Worm (Caenorhabditis elegans): ENCODE data around the gene nhr-91.

Gene nhr-91

ce11 chrX:15281248-15281647 lies 27.9 kb upstream of the nhr-91 start (continued):
- no peak for TF ChIP-seq pha-4 (GFP tag; IDR thresholded peaks at IDR 0.05)
- TF ChIP-seq pha-4 (tag; optimal IDR thresholded peaks at IDR 0.05): no peak
- TF ChIP-seq ctbp-1 (GFP tag; IDR thresholded peaks at IDR 0.05): no peak
- TF ChIP-seq nhr-28 (tag; optimal IDR thresholded peaks at IDR 0.05): peak; percentile 25
- TF ChIP-seq attf-4 (tag; optimal IDR thresholded peaks at IDR 0.05): no peak
- no peak for TF ChIP-seq hif-1 (tag; optimal IDR thresholded peaks at IDR 0.05)
- TF ChIP-seq duxl-1 (tag; optimal IDR thresholded peaks at IDR 0.05; ENCODE audit: poor library complexity): no peak
- no peak for TF ChIP-seq Y48G9A.11 (GFP tag; IDR thresholded peaks at IDR 0.05)
- TF ChIP-seq nhr-41 (GFP tag; IDR thresholded peaks at IDR 0.05): no peak
- no peak for TF ChIP-seq php-3 (GFP tag; IDR thresholded peaks at IDR 0.05)
- TF ChIP-seq F26F4.8 (GFP tag; conservative IDR thresholded peaks at IDR 0.05): no peak
- TF ChIP-seq T26A8.4 (GFP tag; IDR thresholded peaks at IDR 0.05): no peak
- TF ChIP-seq set-16 (GFP tag; IDR thresholded peaks at IDR 0.05): no peak
- TF ChIP-seq gei-8 (GFP tag; optimal IDR thresholded peaks at IDR 0.05): no peak
- TF ChIP-seq sdz-12 (GFP tag; optimal IDR thresholded peaks at IDR 0.05): no peak
- no peak for TF ChIP-seq nhr-42 (GFP tag; IDR thresholded peaks at IDR 0.05)
- TF ChIP-seq mxl-2 (GFP tag; conservative IDR thresholded peaks at IDR 0.05): no peak
- TF ChIP-seq madf-5 (GFP tag; IDR thresholded peaks at IDR 0.05): no peak

ce11 chrX:15283740-15284139 lies 25.4 kb upstream of the nhr-91 start, which contains the start of gene jud-4:
Gene jud-4 (plus strand): TSS chrX:15284115.
- no peak for TF ChIP-seq nhr-6 (tag; optimal IDR thresholded peaks at IDR 0.05)
- TF ChIP-seq nhr-41 (GFP tag; IDR thresholded peaks at IDR 0.05): 0 out of 2 replicates have a peak, but pooled peaks have one; percentile 27

ce11 chrX:15285554-15285953 lies 23.6 kb upstream of the nhr-91 start:
- TF ChIP-seq aha-1 (tag): peak; percentile 61
- TF ChIP-seq nhr-42 (GFP tag; IDR thresholded peaks at IDR 0.05): no peak
- TF ChIP-seq R02D3.7 (tag; optimal IDR thresholded peaks at IDR 0.05): no peak

- no peak for TF ChIP-seq skn-1 (tag; optimal IDR thresholded peaks at IDR 0.05)
- TF ChIP-seq lir-3 (tag; optimal IDR thresholded peaks at IDR 0.05): peak; percentile 65
- TF ChIP-seq fkh-10 (GFP tag; optimal IDR thresholded peaks at IDR 0.05): no peak
- TF ChIP-seq nhr-10 (tag; optimal IDR thresholded peaks at IDR 0.05): no peak
- no peak for TF ChIP-seq nhr-42 (GFP tag; IDR thresholded peaks at IDR 0.05)
- peak; percentile 48 for TF ChIP-seq spr-3 (GFP tag; optimal IDR thresholded peaks at IDR 0.05)
- TF ChIP-seq nhr-76 (tag; optimal IDR thresholded peaks at IDR 0.05): no peak
- TF ChIP-seq Y105C5A.15 (GFP tag; IDR thresholded peaks at IDR 0.05): 0 out of 2 replicates have a peak, but pooled peaks have one; percentile 27
- TF ChIP-seq spr-1 (tag; optimal IDR thresholded peaks at IDR 0.05): peak; percentile 65
- no peak for TF ChIP-seq dpl-1 (GFP tag; optimal IDR thresholded peaks at IDR 0.05)
- TF ChIP-seq F37D6.2 (tag; optimal IDR thresholded peaks at IDR 0.05): no peak
- TF ChIP-seq ztf-7 (tag; optimal IDR thresholded peaks at IDR 0.05): peak; percentile 37
- peak; percentile 80 for TF ChIP-seq snpc-1.2 (GFP tag; IDR thresholded peaks at IDR 0.05)
- TF ChIP-seq pha-4 (GFP tag; IDR thresholded peaks at IDR 0.05): peak; percentile 81
- TF ChIP-seq pha-4 (tag; optimal IDR thresholded peaks at IDR 0.05): no peak
- TF ChIP-seq T26A8.4 (GFP tag; IDR thresholded peaks at IDR 0.05): no peak
- TF ChIP-seq duxl-1 (tag; optimal IDR thresholded peaks at IDR 0.05; ENCODE audit: poor library complexity): peak; percentile 72
- peak; percentile 74 for TF ChIP-seq mes-2 (tag; optimal IDR thresholded peaks at IDR 0.05; ENCODE audit: poor library complexity, severe bottlenecking)
- no peak for TF ChIP-seq nhr-111 (GFP tag; optimal IDR thresholded peaks at IDR 0.05)
- peak; percentile 84 for TF ChIP-seq arid-1 (GFP tag; conservative IDR thresholded peaks at IDR 0.05)
- peak; percentile 4; the same call in 1 of the 2 replicates for TF ChIP-seq set-16 (GFP tag; IDR thresholded peaks at IDR 0.05)
- no peak for TF ChIP-seq snpc-4 (tag; optimal IDR thresholded peaks at IDR 0.05)
- TF ChIP-seq attf-4 (tag; optimal IDR thresholded peaks at IDR 0.05): no peak
- peak; percentile 51 for TF ChIP-seq gei-8 (GFP tag; optimal IDR thresholded peaks at IDR 0.05)
- TF ChIP-seq Y75B8A.6 (GFP tag; IDR thresholded peaks at IDR 0.05): no peak
- peak; percentile 63; the same call in 1 of the 2 replicates for TF ChIP-seq lin-1 (GFP tag; IDR thresholded peaks at IDR 0.05)
- no peak for TF ChIP-seq daf-12 (tag; optimal IDR thresholded peaks at IDR 0.05)
- TF ChIP-seq lsy-2 (tag; optimal IDR thresholded peaks at IDR 0.05): no peak
- no peak for TF ChIP-seq nhr-102 (tag; optimal IDR thresholded peaks at IDR 0.05)
- no peak for TF ChIP-seq ceh-32 (tag; optimal IDR thresholded peaks at IDR 0.05; ENCODE audit: poor library complexity)
- TF ChIP-seq zfp-2 (tag; optimal IDR thresholded peaks at IDR 0.05): peak; percentile 48
- no peak for TF ChIP-seq tag-97 (GFP tag; IDR thresholded peaks at IDR 0.05)
These were observed 11.8 kb upstream of the nhr-91 start for ce11 chrX:15297396-15297827.

Measured in whole organism, L4 larva.